Worm (Caenorhabditis elegans): ENCODE measurements around the gene F25B3.2.

Gene F25B3.2

ce11 chrV:9584263-9584662 is 7.2 kb downstream of the F25B3.2 start:
- TF ChIP-seq nhr-28 (tag; optimal IDR thresholded peaks at IDR 0.05), result no peak
- TF ChIP-seq sptf-1 (tag; optimal IDR thresholded peaks at IDR 0.05), result no peak
- no peak for TF ChIP-seq nhr-237 (tag; optimal IDR thresholded peaks at IDR 0.05)
- no peak for TF ChIP-seq mls-2 (tag; optimal IDR thresholded peaks at IDR 0.05)
- TF ChIP-seq elt-3 (tag; optimal IDR thresholded peaks at IDR 0.05), result no peak
- no peak for TF ChIP-seq ceh-39 (tag; optimal IDR thresholded peaks at IDR 0.05)
- TF ChIP-seq hlh-1 (tag; optimal IDR thresholded peaks at IDR 0.05), result no peak
- no peak for TF ChIP-seq unc-120 (tag; optimal IDR thresholded peaks at IDR 0.05; ENCODE audit: poor library complexity, severe bottlenecking)

- TF ChIP-seq elt-1 (tag; optimal IDR thresholded peaks at IDR 0.05; ENCODE audit: borderline replicate concordance, insufficient read depth) (peak; percentile 63), M03D4.4 (tag; optimal IDR thresholded peaks at IDR 0.05) (no peak)
These were observed 10.5 kb downstream of the F25B3.2 start for ce11 chrV:9587619-9588018.

ce11 chrV:9588574-9588973 is 11.5 kb downstream of the F25B3.2 start:
- TF ChIP-seq nhr-12 (tag; optimal IDR thresholded peaks at IDR 0.05), result no peak
- peak; percentile 36 for TF ChIP-seq elt-1 (tag; optimal IDR thresholded peaks at IDR 0.05; ENCODE audit: borderline replicate concordance, insufficient read depth)
- no peak for TF ChIP-seq mls-2 (tag; optimal IDR thresholded peaks at IDR 0.05)
- no peak for TF ChIP-seq sem-2 (GFP tag; optimal IDR thresholded peaks at IDR 0.05)
- TF ChIP-seq lsy-2 (tag; optimal IDR thresholded peaks at IDR 0.05), result no peak

- TF ChIP-seq mep-1 (tag; optimal IDR thresholded peaks at IDR 0.05) (no peak), nhr-237 (tag; optimal IDR thresholded peaks at IDR 0.05) (no peak), pha-4 (tag; optimal IDR thresholded peaks at IDR 0.05) (no peak), ham-2 (GFP tag; optimal IDR thresholded peaks at IDR 0.05) (no peak), unc-39 (tag; optimal IDR thresholded peaks at IDR 0.05) (no peak), hlh-1 (tag; optimal IDR thresholded peaks at IDR 0.05) (no peak)
These were observed 13.2 kb downstream of the F25B3.2 start, which contains the start of gene K09G1.2 for ce11 chrV:9590317-9590716. Gene K09G1.2 (plus strand): TSS chrV:9590617.

- no peak for TF ChIP-seq lin-13 (tag; optimal IDR thresholded peaks at IDR 0.05)
- no peak for TF ChIP-seq sptf-1 (tag; optimal IDR thresholded peaks at IDR 0.05)
- no peak for TF ChIP-seq ham-2 (GFP tag; optimal IDR thresholded peaks at IDR 0.05)
- TF ChIP-seq blmp-1 (tag; optimal IDR thresholded peaks at IDR 0.05), result no peak
- TF ChIP-seq tbx-8 (GFP tag; optimal IDR thresholded peaks at IDR 0.05), result no peak
- TF ChIP-seq bed-3 (GFP tag; optimal IDR thresholded peaks at IDR 0.05), result no peak
- no peak for TF ChIP-seq nhr-12 (tag; optimal IDR thresholded peaks at IDR 0.05)
- TF ChIP-seq elt-3 (tag; optimal IDR thresholded peaks at IDR 0.05), result no peak
- TF ChIP-seq nhr-237 (tag; optimal IDR thresholded peaks at IDR 0.05), result no peak
These were observed 31.2 kb downstream of the F25B3.2 start, which contains the start of gene dop-2 for ce11 chrV:9608256-9608655. Gene dop-2 (plus strand): TSS chrV:9608556.

ce11 chrV:9609217-9609616 is 32.1 kb downstream of the F25B3.2 start:
- TF ChIP-seq zip-8 (tag; optimal IDR thresholded peaks at IDR 0.05) (no peak), flh-1 (GFP tag; optimal IDR thresholded peaks at IDR 0.05) (no peak), nhr-12 (tag; optimal IDR thresholded peaks at IDR 0.05) (no peak), ztf-11 (tag; optimal IDR thresholded peaks at IDR 0.05) (no peak), mls-2 (tag; optimal IDR thresholded peaks at IDR 0.05) (no peak), mep-1 (tag; optimal IDR thresholded peaks at IDR 0.05) (no peak), bed-3 (GFP tag; optimal IDR thresholded peaks at IDR 0.05) (no peak), drap-1 (GFP tag; optimal IDR thresholded peaks at IDR 0.05) (no peak), nhr-28 (tag; optimal IDR thresholded peaks at IDR 0.05) (no peak), sptf-1 (tag; optimal IDR thresholded peaks at IDR 0.05) (no peak), lsy-2 (tag; optimal IDR thresholded peaks at IDR 0.05) (no peak), nhr-76 (tag; optimal IDR thresholded peaks at IDR 0.05) (no peak), ceh-39 (tag; optimal IDR thresholded peaks at IDR 0.05) (no peak), mab-5 (tag; optimal IDR thresholded peaks at IDR 0.05) (no peak), cnd-1 (tag; optimal IDR thresholded peaks at IDR 0.05) (no peak), ceh-43 (GFP tag; optimal IDR thresholded peaks at IDR 0.05) (no peak), lin-32 (GFP tag; optimal IDR thresholded peaks at IDR 0.05) (no peak)

Measured in whole organism, mixed stage, embryonic.